Worm (Caenorhabditis elegans) whole organism, L1 larva: ENCODE results near the gene Y17D7B.3.
"Not testable (repeated sequence)": the region's sequence is repeated elsewhere in the genome, so short reads cannot be mapped to it uniquely, and the experiment has no call there.

Experiments used
- C34B4.2 ChIP-seq: sonication (generic microtip); optimal IDR thresholded peaks from 2 replicates; lab custom pipeline; 2017; ENCODE audit warnings: mild to moderate bottlenecking, missing genetic modification characterization, missing compliant biosample characterization
- F16B12.6 ChIP-seq: fragments of 150-350 bp; optimal IDR thresholded peaks from 2 replicates; lab custom pipeline; 2014; ENCODE audit warnings: missing biosample characterization, missing genetic modification characterization
- alr-1 ChIP-seq: fragments of 200-800 bp; sonication (Bioruptor generic); optimal IDR thresholded peaks from 2 replicates; lab custom pipeline; 2018; ENCODE audit warnings: borderline replicate concordance, mild to moderate bottlenecking, missing genetic modification characterization, missing compliant biosample characterization
- aly-2 ChIP-seq: fragments of 150-350 bp; optimal IDR thresholded peaks from 2 replicates; lab custom pipeline; 2014; ENCODE audit warnings: missing biosample characterization, missing genetic modification characterization
- ces-1 ChIP-seq: fragments of 150-350 bp; optimal IDR thresholded peaks from 2 replicates; lab custom pipeline; 2014; ENCODE audit warnings: missing biosample characterization, missing genetic modification reagents, missing genetic modification characterization
- efl-3 ChIP-seq: fragments of 200-800 bp; sonication (Bioruptor generic); optimal IDR thresholded peaks from 2 replicates; lab custom pipeline; 2018; ENCODE audit warnings: mild to moderate bottlenecking, missing genetic modification characterization, missing compliant biosample characterization
- egl-13 ChIP-seq: sonication (generic microtip); optimal IDR thresholded peaks from 2 replicates; lab custom pipeline; 2016; ENCODE audit warnings: missing genotype, missing genetic modification reagents, missing genetic modification characterization, missing compliant biosample characterization
- elt-2 ChIP-seq: sonication (generic microtip); optimal IDR thresholded peaks from 2 replicates; lab custom pipeline; 2016; ENCODE audit warnings: missing genetic modification characterization, mild to moderate bottlenecking, inconsistent platforms, missing compliant biosample characterization, missing genetic modification reagents
- elt-3 ChIP-seq, 6 experiments: fragments of 150-350 bp in 1 of 6; sonication (generic microtip); optimal IDR thresholded peaks; 2 replicates each; lab custom pipeline; 2017 to 2018; ENCODE audit warnings: missing biosample characterization in 6 of 6, missing genetic modification characterization in 6 of 6, inconsistent platforms in 1 of 6
- ets-5 ChIP-seq: fragments of 200-800 bp; sonication (Bioruptor generic); IDR thresholded peaks from 2 replicates; pipeline ENCODE4 v1.3.6; 2022; ENCODE audit warnings: missing genetic modification characterization, missing compliant biosample characterization
- fkh-10 ChIP-seq: sonication (generic microtip); optimal IDR thresholded peaks from 2 replicates; lab custom pipeline; 2017; ENCODE audit warnings: missing biosample characterization, missing genetic modification reagents, missing genetic modification characterization
- fkh-8 ChIP-seq: sonication (generic microtip); optimal IDR thresholded peaks from 2 replicates; lab custom pipeline; 2016; ENCODE audit warnings: mild to moderate bottlenecking, missing genetic modification characterization, missing compliant biosample characterization
- grh-1 ChIP-seq: fragments of 200-800 bp; sonication (Bioruptor generic); IDR thresholded peaks from 2 replicates; pipeline ENCODE4 v1.3.6; 2022; ENCODE audit warnings: missing genetic modification reagents, missing genetic modification characterization, missing compliant biosample characterization
- isw-1 ChIP-seq: fragments of 200-800 bp; sonication (Bioruptor generic); IDR thresholded peaks from 2 replicates; pipeline ENCODE4 v1.3.6; 2022; ENCODE audit warnings: missing genetic modification characterization, missing compliant biosample characterization
- lin-14 ChIP-seq: fragments of 200-800 bp; sonication (Bioruptor generic); optimal IDR thresholded peaks from 2 replicates; lab custom pipeline; 2018; ENCODE audit warnings: mild to moderate bottlenecking, missing genetic modification characterization, moderate library complexity, missing compliant biosample characterization
- lin-39 ChIP-seq: fragments of 150-350 bp; optimal IDR thresholded peaks from 2 replicates; lab custom pipeline; 2014; ENCODE audit warnings: missing biosample characterization, missing genetic modification reagents, missing genetic modification characterization
- mef-2 ChIP-seq: fragments of 150-350 bp; optimal IDR thresholded peaks from 2 replicates; lab custom pipeline; 2014; ENCODE audit warnings: missing biosample characterization, missing genetic modification characterization
- nhr-11 ChIP-seq: fragments of 150-350 bp; optimal IDR thresholded peaks from 2 replicates; lab custom pipeline; 2014; ENCODE audit warnings: missing biosample characterization, missing genetic modification characterization
- nhr-12 ChIP-seq: sonication (generic microtip); optimal IDR thresholded peaks from 2 replicates; lab custom pipeline; 2017; ENCODE audit warnings: missing biosample characterization, missing genetic modification characterization
- nhr-19 ChIP-seq: fragments of 200-800 bp; sonication (Bioruptor generic); conservative IDR thresholded peaks from 2 replicates; pipeline ENCODE4 v1.3.6; 2022; ENCODE audit warnings: missing genetic modification characterization, missing compliant biosample characterization
- nhr-237 ChIP-seq: fragments of 150-350 bp; optimal IDR thresholded peaks from 2 replicates; lab custom pipeline; 2014; ENCODE audit warnings: missing biosample characterization, missing genetic modification characterization
- nhr-47 ChIP-seq: sonication (generic microtip); optimal IDR thresholded peaks from 2 replicates; lab custom pipeline; 2016; ENCODE audit warnings: mild to moderate bottlenecking, missing genetic modification characterization, moderate library complexity, missing compliant biosample characterization
- nhr-71 ChIP-seq: sonication (generic microtip); optimal IDR thresholded peaks from 2 replicates; lab custom pipeline; 2016; ENCODE audit warnings: mild to moderate bottlenecking, missing genetic modification characterization, moderate library complexity, missing compliant biosample characterization
- nhr-76 ChIP-seq: sonication (generic microtip); optimal IDR thresholded peaks from 2 replicates; lab custom pipeline; 2017; ENCODE audit warnings: missing biosample characterization, missing genetic modification characterization
- nhr-84 ChIP-seq: sonication (generic microtip); optimal IDR thresholded peaks from 2 replicates; lab custom pipeline; 2017; ENCODE audit warnings: missing biosample characterization, missing genetic modification characterization
- nhr-85 ChIP-seq: sonication (generic microtip); peaks from one replicate; lab custom pipeline; 2016; ENCODE audit warnings: missing genetic modification characterization, inconsistent platforms, missing compliant biosample characterization
- pag-3 ChIP-seq: sonication (generic microtip); optimal IDR thresholded peaks from 2 replicates; lab custom pipeline; 2017; ENCODE audit warnings: missing genetic modification characterization, mild to moderate bottlenecking, missing compliant biosample characterization, antibody characterized with exemption, borderline replicate concordance; ENCODE audit not compliant: insufficient read depth
- pqm-1 ChIP-seq: sonication (generic microtip); optimal IDR thresholded peaks from 3 replicates; lab custom pipeline; 2017; ENCODE audit warnings: missing biosample characterization, missing genetic modification characterization
- snpc-4 ChIP-seq: fragments of 150-350 bp; optimal IDR thresholded peaks from 2 replicates; lab custom pipeline; 2014; ENCODE audit warnings: missing biosample characterization, missing genetic modification characterization
- sox-4 ChIP-seq: sonication (generic microtip); optimal IDR thresholded peaks from 2 replicates; lab custom pipeline; 2016; ENCODE audit warnings: missing genetic modification characterization, missing compliant biosample characterization
- tlp-1 ChIP-seq: fragments of 150-350 bp; optimal IDR thresholded peaks from 2 replicates; lab custom pipeline; 2014; ENCODE audit warnings: missing biosample characterization, missing genetic modification characterization
- unc-30 ChIP-seq: sonication (generic microtip); optimal IDR thresholded peaks from 2 replicates; lab custom pipeline; 2017; ENCODE audit warnings: missing biosample characterization, missing genetic modification characterization
- unc-62 ChIP-seq: fragments of 150-350 bp; optimal IDR thresholded peaks from 2 replicates; lab custom pipeline; 2014; ENCODE audit warnings: missing biosample characterization, missing genetic modification reagents, missing genetic modification characterization
- unc-86 ChIP-seq: sonication (generic microtip); optimal IDR thresholded peaks from 2 replicates; lab custom pipeline; 2016; ENCODE audit warnings: missing genetic modification characterization, missing compliant biosample characterization
- ztf-11 ChIP-seq, 2 experiments: sonication (generic microtip); optimal IDR thresholded peaks; 2 replicates each; lab custom pipeline; 2016 to 2017; ENCODE audit warnings: missing genetic modification characterization in 2 of 2, missing biosample characterization in 1 of 2, missing compliant biosample characterization in 1 of 2

Gene Y17D7B.3

ce11 chrV:18760174-18760573 is 26.4 kb downstream of the Y17D7B.3 start, which contains the start of gene F11D11.3:
Gene F11D11.3, minus strand, starts transcription at chrV:18760274.
- TF ChIP-seq ets-5 (GFP tag; lab: Robert Waterston, UW) (no peak), unc-62 (GFP tag; lab: Kevin White, UChicago) (no peak), unc-30 (no peak), nhr-237 (tag; lab: Kevin White, UChicago) (no peak), grh-1 (GFP tag; lab: Robert Waterston, UW) (no peak), nhr-84 (tag; lab: Kevin White, UChicago) (no peak), C34B4.2 (no peak), fkh-10 (GFP tag; lab: Kevin White, UChicago) (no peak), nhr-85 (tag; lab: Kevin White, UChicago) (no peak), nhr-11 (tag; lab: Kevin White, UChicago) (no peak), snpc-4 (no peak), ces-1 (no peak), isw-1 (GFP tag; lab: Robert Waterston, UW) (no peak), lin-39 (tag; lab: Kevin White, UChicago) (no peak), nhr-19 (GFP tag; lab: Robert Waterston, UW) (no peak), alr-1 (tag; lab: Kevin White, UChicago) (no peak), mef-2 (tag; lab: Kevin White, UChicago) (no peak), elt-2 (no peak)
- TF ChIP-seq, all 84 proteins: peak for 0

DNA sequence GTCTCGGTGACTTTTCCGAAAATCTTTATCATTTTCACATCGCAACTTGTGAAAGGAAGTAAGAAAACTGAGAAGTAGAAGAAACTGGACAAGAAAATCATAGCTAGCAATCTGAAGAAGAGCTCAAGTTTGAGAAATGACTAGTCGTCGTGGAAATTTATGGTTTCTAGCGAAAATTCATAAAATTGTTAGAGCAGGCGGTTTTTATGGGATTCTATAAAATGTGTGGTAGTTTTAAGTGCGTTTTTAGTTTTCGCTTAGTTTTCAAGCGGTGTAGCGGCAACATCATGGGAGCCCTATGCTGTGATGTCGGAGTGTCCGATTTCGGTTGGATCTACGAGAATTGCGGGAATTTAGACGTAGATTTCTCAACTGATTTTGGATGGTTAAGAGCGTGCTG is 32.3 kb downstream of the Y17D7B.3 start, which contains the start of gene clec-254:
clec-254 (minus strand) TSS at position 101 of the 400 bp plus-strand sequence.
- not testable (repeated sequence) for TF ChIP-seq pqm-1 (tag; lab: Kevin White, UChicago); lin-14; lin-39 (tag; lab: Kevin White, UChicago)
- TF ChIP-seq, all 84 proteins: peak for 0; not testable (repeated sequence) for 84

- TF ChIP-seq egl-13 (tag; lab: Kevin White, UChicago): no peak
- TF ChIP-seq, all 84 proteins: peak for 0
These were observed 33.6 kb downstream of the Y17D7B.3 start, which contains the start of gene F11D11.6 for ce11 chrV:18753036-18753435. Gene F11D11.6, minus strand, starts transcription at chrV:18753136.

DNA sequence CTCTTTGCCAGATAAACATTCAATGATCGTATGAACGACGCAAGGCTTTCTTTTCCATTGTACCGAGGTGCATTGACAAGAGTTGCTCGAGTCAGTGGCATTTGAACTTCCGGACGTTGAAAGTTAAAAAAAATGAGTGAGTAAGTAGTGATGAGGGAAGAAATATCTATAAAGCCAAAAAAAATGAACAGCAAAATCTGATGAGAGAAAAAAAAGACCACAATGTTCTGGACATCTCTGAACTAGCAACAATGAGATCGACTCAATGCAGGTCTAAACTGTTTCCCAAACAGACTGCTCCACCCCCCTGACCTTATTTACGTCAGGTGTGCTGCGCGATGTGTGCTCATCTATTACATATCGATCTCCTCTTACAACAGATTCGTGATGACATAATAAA is 36.1 kb downstream of the Y17D7B.3 start, which contains the start of the genes F11D11.21 and F11D11.12:
F11D11.21 (minus strand) TSS at position 101 of the 400 bp plus-strand sequence.
F11D11.12 (minus strand) TSS at position 238 of the 400 bp plus-strand sequence.
- no peak for TF ChIP-seq tlp-1 (tag; lab: Kevin White, UChicago)
- no peak for TF ChIP-seq nhr-71 (tag; lab: Kevin White, UChicago)
- TF ChIP-seq nhr-11 (tag; lab: Kevin White, UChicago): no peak
- no peak for TF ChIP-seq egl-13 (tag; lab: Kevin White, UChicago)
- no peak for TF ChIP-seq nhr-76 (tag; lab: Kevin White, UChicago)
- no peak for TF ChIP-seq pag-3
- TF ChIP-seq elt-3 (tag; optimal IDR thresholded peaks at IDR 0.05; lab: Kevin White, UChicago): no peak
- no peak for TF ChIP-seq ztf-11 (tag; optimal IDR thresholded peaks at IDR 0.05; lab: Kevin White, UChicago)
- TF ChIP-seq fkh-10 (GFP tag; lab: Kevin White, UChicago): no peak
- TF ChIP-seq fkh-8 (tag; lab: Kevin White, UChicago): no peak
- no peak for TF ChIP-seq nhr-12 (tag; lab: Kevin White, UChicago)
- TF ChIP-seq efl-3 (GFP tag; lab: Kevin White, UChicago): no peak
- TF ChIP-seq F16B12.6 (tag; lab: Kevin White, UChicago): no peak
- no peak for TF ChIP-seq unc-86 (tag; lab: Kevin White, UChicago)
- no peak for TF ChIP-seq nhr-84 (tag; lab: Kevin White, UChicago)
- TF ChIP-seq ces-1: no peak
- no peak for TF ChIP-seq unc-62 (GFP tag; lab: Kevin White, UChicago)
- TF ChIP-seq nhr-47 (tag; lab: Kevin White, UChicago): no peak
- TF ChIP-seq, all 84 proteins: peak for 0

ce11 chrV:18748726-18749125 is 37.9 kb downstream of the Y17D7B.3 start, which contains the start of gene clec-252:
Gene clec-252, minus strand, starts transcription at chrV:18748826.
- TF ChIP-seq aly-2 (tag; lab: Kevin White, UChicago): no peak
- TF ChIP-seq elt-2: no peak
- no peak for TF ChIP-seq sox-4
- TF ChIP-seq lin-14: no peak
- no peak for TF ChIP-seq C34B4.2
- no peak for TF ChIP-seq ets-5 (GFP tag; lab: Robert Waterston, UW)
